Worm (Caenorhabditis elegans): ENCODE measurements around the gene C26H9A.3.

- no peak for TF ChIP-seq sptf-1 (tag; optimal IDR thresholded peaks at IDR 0.05)
- no peak for TF ChIP-seq unc-120 (tag; optimal IDR thresholded peaks at IDR 0.05; ENCODE audit: poor library complexity, severe bottlenecking)
- no peak for TF ChIP-seq unc-39 (tag; optimal IDR thresholded peaks at IDR 0.05)
- no peak for TF ChIP-seq ztf-11 (tag; optimal IDR thresholded peaks at IDR 0.05)
- no peak for TF ChIP-seq lsy-2 (tag; optimal IDR thresholded peaks at IDR 0.05)
- TF ChIP-seq nhr-12 (tag; optimal IDR thresholded peaks at IDR 0.05): no peak
- TF ChIP-seq snpc-4 (tag; optimal IDR thresholded peaks at IDR 0.05): no peak
- TF ChIP-seq flh-1 (GFP tag; optimal IDR thresholded peaks at IDR 0.05): no peak
- no peak for TF ChIP-seq bed-3 (GFP tag; optimal IDR thresholded peaks at IDR 0.05)
- TF ChIP-seq unc-62 (GFP tag; optimal IDR thresholded peaks at IDR 0.05): no peak
- no peak for TF ChIP-seq mab-5 (tag; optimal IDR thresholded peaks at IDR 0.05)
- no peak for TF ChIP-seq nhr-28 (tag; optimal IDR thresholded peaks at IDR 0.05)
- TF ChIP-seq pha-4 (tag; optimal IDR thresholded peaks at IDR 0.05): no peak
These were observed 24.6 kb downstream of the C26H9A.3 start, which contains the start of gene efa-6 for ce11 chrIV:12614624-12615023.

Data from whole organism, mixed stage, embryonic.